Fruit fly (Drosophila melanogaster) whole organism, adult: ENCODE measurements around the gene mah.

Source experiments
- CG11617 ChIP-seq: fragments of 200-800 bp; sonication (Bioruptor generic); optimal IDR thresholded peaks from 2 replicates; lab custom pipeline; 2017; ENCODE audit warnings: mild to moderate bottlenecking, missing biosample characterization, missing genetic modification reagents, missing genetic modification characterization
- CG14711 ChIP-seq: fragments of 200-800 bp; sonication (Bioruptor generic); optimal IDR thresholded peaks from 2 replicates; lab custom pipeline; 2018; ENCODE audit warnings: missing biosample characterization, mild to moderate bottlenecking, missing genetic modification characterization, moderate library complexity
- CG1620 ChIP-seq: fragments of 200-800 bp; sonication (Bioruptor generic); optimal IDR thresholded peaks from 2 replicates; lab custom pipeline; 2016; ENCODE audit warnings: missing biosample characterization, missing genetic modification characterization
- CG5204 ChIP-seq: fragments of 200-800 bp; sonication (Bioruptor generic); optimal IDR thresholded peaks from 2 replicates; lab custom pipeline; 2016; ENCODE audit warnings: missing biosample characterization, missing genetic modification characterization
- CG7045 ChIP-seq: fragments of 200-800 bp; sonication (Bioruptor generic); optimal IDR thresholded peaks from 2 replicates; lab custom pipeline; 2017; ENCODE audit warnings: missing biosample characterization, mild to moderate bottlenecking, missing genetic modification characterization
- CG7101 ChIP-seq: fragments of 200-800 bp; sonication (Bioruptor generic); optimal IDR thresholded peaks from 2 replicates; lab custom pipeline; 2018; ENCODE audit warnings: missing biosample characterization, mild to moderate bottlenecking, missing genetic modification characterization, moderate library complexity
- Crg-1 ChIP-seq: fragments of 200-800 bp; sonication (Bioruptor generic); optimal IDR thresholded peaks from 2 replicates; lab custom pipeline; 2016; ENCODE audit warnings: missing biosample characterization, missing genetic modification characterization
- bab1 ChIP-seq: fragments of 200-800 bp; sonication (Bioruptor generic); optimal IDR thresholded peaks from 3 replicates; lab custom pipeline; 2019; ENCODE audit warnings: missing biosample characterization, mild to moderate bottlenecking, missing genetic modification characterization, moderate library complexity
- cnc ChIP-seq, 2 experiments: fragments of >200 bp; optimal IDR thresholded peaks; 2 replicates each; lab custom pipeline; 2017
- kay ChIP-seq: fragments of 200-800 bp; sonication (Bioruptor generic); peaks from one replicate; lab custom pipeline; 2016; ENCODE audit warnings: missing biosample characterization, missing genetic modification characterization, borderline replicate concordance
- pad ChIP-seq: fragments of 200-800 bp; sonication (Bioruptor generic); optimal IDR thresholded peaks from 3 replicates; lab custom pipeline; 2017; ENCODE audit warnings: missing biosample characterization, missing genetic modification characterization, mild to moderate bottlenecking, moderate library complexity, missing genetic modification reagents
- tj ChIP-seq: fragments of 200-800 bp; sonication (Bioruptor generic); optimal IDR thresholded peaks from 3 replicates; lab custom pipeline; 2017; ENCODE audit warnings: missing biosample characterization, mild to moderate bottlenecking, missing genetic modification characterization, moderate library complexity
- toe ChIP-seq: fragments of 200-800 bp; sonication (Bioruptor generic); optimal IDR thresholded peaks from 2 replicates; lab custom pipeline; 2016; ENCODE audit warnings: missing biosample characterization, missing genetic modification characterization

dm6 chr3R:24914864-24915263 lies 32.6 kb upstream of the mah start:
- TF ChIP-seq Crg-1: no peak
- no peak for TF ChIP-seq tj
- TF ChIP-seq CG5204 (GFP tag; lab: Kevin White, UChicago): no peak
- TF ChIP-seq kay (GFP tag; lab: Kevin White, UChicago): no peak
- no peak for TF ChIP-seq CG7045 (GFP tag; lab: Kevin White, UChicago)
- no peak for TF ChIP-seq CG1620 (GFP tag; lab: Kevin White, UChicago)
- TF ChIP-seq CG7101 (tag; lab: Kevin White, UChicago): no peak
- no peak for TF ChIP-seq pad
- TF ChIP-seq bab1: no peak
- TF ChIP-seq CG11617 (GFP tag; lab: Kevin White, UChicago): no peak
- TF ChIP-seq cnc (optimal IDR thresholded peaks at IDR 0.05; lab: Kevin White, UChicago): no peak
- no peak for TF ChIP-seq CG14711 (tag; lab: Kevin White, UChicago)
- TF ChIP-seq toe (GFP tag; lab: Kevin White, UChicago): no peak
